Worm (Caenorhabditis elegans): ENCODE data around the gene T27D12.6.

ce11 chrII:11829920-11830319 is 5.4 kb upstream of the T27D12.6 start, which contains the start of gene pes-5:
- TF ChIP-seq nhr-76 (tag; optimal IDR thresholded peaks at IDR 0.05) (no peak), nhr-237 (tag; optimal IDR thresholded peaks at IDR 0.05) (no peak), elt-1 (tag; optimal IDR thresholded peaks at IDR 0.05; ENCODE audit: borderline replicate concordance, insufficient read depth) (no peak), unc-62 (GFP tag; optimal IDR thresholded peaks at IDR 0.05) (no peak), snpc-4 (tag; optimal IDR thresholded peaks at IDR 0.05) (no peak), ztf-11 (tag; optimal IDR thresholded peaks at IDR 0.05) (no peak), ceh-43 (GFP tag; optimal IDR thresholded peaks at IDR 0.05) (no peak), mls-2 (tag; optimal IDR thresholded peaks at IDR 0.05) (no peak)
